Fruit fly (Drosophila melanogaster) whole organism, prepupa: ENCODE results near the gene eIF2Bepsilon.

ENCODE experiments used
- CG11902 ChIP-seq: fragments of 200-800 bp; sonication (Bioruptor generic); optimal IDR thresholded peaks from 3 replicates; lab custom pipeline; 2016; ENCODE audit warnings: missing biosample characterization, missing genetic modification characterization
- spab ChIP-seq: fragments of 200-800 bp; sonication (Bioruptor generic); optimal IDR thresholded peaks from 2 replicates; lab custom pipeline; 2017; ENCODE audit warnings: missing biosample characterization, mild to moderate bottlenecking, missing genetic modification characterization, missing genetic modification reagents

- TF ChIP-seq spab (no peak), CG11902 (GFP tag; lab: Kevin White, UChicago) (no peak)
Measured at dm6 chrX:1908757-1909156, 13.9 kb downstream of the eIF2Bepsilon start, which contains the start of the genes Edem1 and Rbcn-3B.
